Worm (Caenorhabditis elegans) whole organism, L1 larva: Measurements from ENCODE around the gene srz-70.
A peak's percentile ranks its signal among the peaks of the same experiment; 100 is the strongest.

Experiments used
- Y116A8C.19 ChIP-seq: sonication (generic microtip); optimal IDR thresholded peaks from 2 replicates; lab custom pipeline; 2016; ENCODE audit warnings: missing compliant biosample characterization, missing genetic modification characterization, borderline replicate concordance
- aha-1 ChIP-seq: fragments of 150-350 bp; optimal IDR thresholded peaks from 2 replicates; lab custom pipeline; 2014; ENCODE audit warnings: missing biosample characterization, missing genetic modification characterization
- alr-1 ChIP-seq: fragments of 200-800 bp; sonication (Bioruptor generic); optimal IDR thresholded peaks from 2 replicates; lab custom pipeline; 2018; ENCODE audit warnings: borderline replicate concordance, mild to moderate bottlenecking, missing genetic modification characterization, missing compliant biosample characterization
- blmp-1 ChIP-seq: fragments of 150-350 bp; optimal IDR thresholded peaks from 2 replicates; lab custom pipeline; 2014; ENCODE audit warnings: missing biosample characterization, missing genetic modification characterization
- ceh-63 ChIP-seq: fragments of 200-800 bp; sonication (Bioruptor generic); optimal IDR thresholded peaks from 2 replicates; lab custom pipeline; 2018; ENCODE audit warnings: mild to moderate bottlenecking, missing genetic modification characterization, missing compliant biosample characterization
- ceh-8 ChIP-seq: fragments of 200-800 bp; sonication (Bioruptor generic); optimal IDR thresholded peaks from 2 replicates; lab custom pipeline; 2018; ENCODE audit warnings: mild to moderate bottlenecking, missing genetic modification characterization, moderate library complexity, missing compliant biosample characterization
- ces-1 ChIP-seq: fragments of 150-350 bp; optimal IDR thresholded peaks from 2 replicates; lab custom pipeline; 2014; ENCODE audit warnings: missing biosample characterization, missing genetic modification reagents, missing genetic modification characterization
- dpl-1 ChIP-seq, 3 experiments: fragments of 150-350 bp in 2 of 3; sonication (generic microtip) in 1 of 3; optimal IDR thresholded peaks; 2 replicates each; lab custom pipeline; 2014 to 2017; ENCODE audit warnings: missing biosample characterization in 3 of 3, missing genetic modification characterization in 3 of 3, missing genetic modification reagents in 3 of 3
- dsc-1 ChIP-seq: sonication (generic microtip); optimal IDR thresholded peaks from 2 replicates; lab custom pipeline; 2016; ENCODE audit warnings: mild to moderate bottlenecking, missing genetic modification characterization, missing compliant biosample characterization
- efl-1 ChIP-seq, 4 experiments: fragments of 150-350 bp; optimal IDR thresholded peaks in 3 of 4; peaks in 1 of 4; 1 replicate in 1 of 4; 2 replicates in 3 of 4; lab custom pipeline; 2014; ENCODE audit warnings: missing biosample characterization in 2 of 4, missing genetic modification characterization in 2 of 4, missing genetic modification reagents in 2 of 4
- egl-13 ChIP-seq: sonication (generic microtip); optimal IDR thresholded peaks from 2 replicates; lab custom pipeline; 2016; ENCODE audit warnings: missing genotype, missing genetic modification reagents, missing genetic modification characterization, missing compliant biosample characterization
- egl-27 ChIP-seq, 2 experiments: fragments of 150-350 bp in 1 of 2; sonication (generic microtip); optimal IDR thresholded peaks; 3 replicates each; lab custom pipeline; 2017 to 2018; ENCODE audit warnings: missing biosample characterization in 2 of 2, missing genetic modification characterization in 2 of 2, missing genetic modification reagents in 2 of 2
- fkh-10 ChIP-seq: sonication (generic microtip); optimal IDR thresholded peaks from 2 replicates; lab custom pipeline; 2017; ENCODE audit warnings: missing biosample characterization, missing genetic modification reagents, missing genetic modification characterization
- fkh-4 ChIP-seq: sonication (generic microtip); optimal IDR thresholded peaks from 2 replicates; lab custom pipeline; 2016; ENCODE audit warnings: missing compliant biosample characterization, missing genetic modification characterization, borderline replicate concordance
- fos-1 ChIP-seq: fragments of 150-350 bp; optimal IDR thresholded peaks from 2 replicates; lab custom pipeline; 2014; ENCODE audit warnings: missing biosample characterization, missing genetic modification characterization
- hpl-2 ChIP-seq: fragments of 150-350 bp; optimal IDR thresholded peaks from 2 replicates; lab custom pipeline; 2014; ENCODE audit warnings: missing biosample characterization, missing genetic modification reagents, missing genetic modification characterization
- lir-3 ChIP-seq: sonication (generic microtip); optimal IDR thresholded peaks from 2 replicates; lab custom pipeline; 2016; ENCODE audit warnings: mild to moderate bottlenecking, missing genetic modification characterization, moderate library complexity, missing compliant biosample characterization; ENCODE audit not compliant: poor library complexity
- mef-2 ChIP-seq: fragments of 150-350 bp; optimal IDR thresholded peaks from 2 replicates; lab custom pipeline; 2014; ENCODE audit warnings: missing biosample characterization, missing genetic modification characterization
- nhr-12 ChIP-seq: sonication (generic microtip); optimal IDR thresholded peaks from 2 replicates; lab custom pipeline; 2017; ENCODE audit warnings: missing biosample characterization, missing genetic modification characterization
- nhr-19 ChIP-seq: fragments of 200-800 bp; sonication (Bioruptor generic); conservative IDR thresholded peaks from 2 replicates; pipeline ENCODE4 v1.3.6; 2022; ENCODE audit warnings: missing genetic modification characterization, missing compliant biosample characterization
- nhr-47 ChIP-seq: sonication (generic microtip); optimal IDR thresholded peaks from 2 replicates; lab custom pipeline; 2016; ENCODE audit warnings: mild to moderate bottlenecking, missing genetic modification characterization, moderate library complexity, missing compliant biosample characterization
- nhr-71 ChIP-seq: sonication (generic microtip); optimal IDR thresholded peaks from 2 replicates; lab custom pipeline; 2016; ENCODE audit warnings: mild to moderate bottlenecking, missing genetic modification characterization, moderate library complexity, missing compliant biosample characterization
- nhr-76 ChIP-seq: sonication (generic microtip); optimal IDR thresholded peaks from 2 replicates; lab custom pipeline; 2017; ENCODE audit warnings: missing biosample characterization, missing genetic modification characterization
- nhr-84 ChIP-seq: sonication (generic microtip); optimal IDR thresholded peaks from 2 replicates; lab custom pipeline; 2017; ENCODE audit warnings: missing biosample characterization, missing genetic modification characterization
- nhr-90 ChIP-seq: sonication (generic microtip); optimal IDR thresholded peaks from 2 replicates; lab custom pipeline; 2016; ENCODE audit warnings: mild to moderate bottlenecking, missing genetic modification characterization, missing compliant biosample characterization; ENCODE audit not compliant: poor library complexity
- pax-3 ChIP-seq: fragments of 200-800 bp; sonication (Bioruptor generic); optimal IDR thresholded peaks from 2 replicates; lab custom pipeline; 2018; ENCODE audit warnings: mild to moderate bottlenecking, missing genetic modification characterization, moderate library complexity, missing compliant biosample characterization
- pqm-1 ChIP-seq: sonication (generic microtip); optimal IDR thresholded peaks from 3 replicates; lab custom pipeline; 2017; ENCODE audit warnings: missing biosample characterization, missing genetic modification characterization
- snpc-4 ChIP-seq: fragments of 150-350 bp; optimal IDR thresholded peaks from 2 replicates; lab custom pipeline; 2014; ENCODE audit warnings: missing biosample characterization, missing genetic modification characterization
- sup-37 ChIP-seq: fragments of 200-800 bp; sonication (Bioruptor generic); optimal IDR thresholded peaks from 2 replicates; lab custom pipeline; 2018; ENCODE audit warnings: mild to moderate bottlenecking, missing genetic modification characterization, missing compliant biosample characterization
- tbx-2 ChIP-seq: sonication (generic microtip); optimal IDR thresholded peaks from 2 replicates; lab custom pipeline; 2016; ENCODE audit warnings: missing genetic modification characterization, missing compliant biosample characterization
- unc-130 ChIP-seq: fragments of 150-350 bp; optimal IDR thresholded peaks from 2 replicates; lab custom pipeline; 2017; ENCODE audit warnings: missing biosample characterization, missing genetic modification characterization, inconsistent platforms
- unc-86 ChIP-seq: sonication (generic microtip); optimal IDR thresholded peaks from 2 replicates; lab custom pipeline; 2016; ENCODE audit warnings: missing genetic modification characterization, missing compliant biosample characterization
- unc-98 ChIP-seq: fragments of 200-800 bp; sonication (Bioruptor generic); IDR thresholded peaks from 2 replicates; pipeline ENCODE4 v1.3.6; 2022; ENCODE audit warnings: missing genetic modification characterization, missing compliant biosample characterization
- xbp-1 ChIP-seq: sonication (generic microtip); optimal IDR thresholded peaks from 2 replicates; lab custom pipeline; 2016; ENCODE audit warnings: missing genetic modification characterization, missing compliant biosample characterization
- zag-1 ChIP-seq: fragments of 150-350 bp; optimal IDR thresholded peaks from 2 replicates; lab custom pipeline; 2014; ENCODE audit warnings: missing biosample characterization, missing genetic modification characterization
- ztf-4 ChIP-seq: fragments of 150-350 bp; optimal IDR thresholded peaks from 2 replicates; lab custom pipeline; 2014; ENCODE audit warnings: missing biosample characterization, missing genetic modification characterization

Gene srz-70

DNA sequence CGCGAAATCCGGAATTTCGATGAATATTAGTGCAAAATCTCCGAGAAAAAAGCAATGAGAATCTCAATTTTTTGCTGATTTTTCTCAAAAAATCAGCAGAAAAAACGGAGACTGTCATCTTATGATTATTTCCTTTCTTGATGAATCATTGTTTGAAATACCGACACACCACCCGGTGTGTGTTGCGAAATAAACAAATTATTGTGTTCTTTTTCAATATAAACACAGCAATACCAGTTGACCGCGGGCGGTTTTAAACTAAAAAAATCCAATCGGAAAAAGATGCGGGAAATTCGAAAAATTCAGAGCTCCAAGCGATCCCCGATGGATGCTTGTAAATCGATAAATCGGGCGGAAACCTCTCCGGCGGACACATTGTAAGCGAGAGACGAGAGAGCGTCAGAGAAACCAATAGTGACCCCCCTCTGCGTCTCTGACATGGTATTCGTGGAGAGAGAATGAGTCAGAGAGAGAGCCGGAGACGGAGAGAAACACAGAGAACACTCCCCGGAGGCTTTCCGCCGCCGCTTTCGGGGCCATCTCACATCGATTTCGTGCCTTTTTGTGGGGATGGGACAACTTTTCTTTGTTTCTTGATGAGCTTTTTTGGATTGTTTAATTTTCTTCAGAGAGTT, 36.7 kb upstream of the srz-70 start (continued):
- TF ChIP-seq blmp-1 (tag; lab: Kevin White, UChicago) = peak; percentile 41

DNA sequence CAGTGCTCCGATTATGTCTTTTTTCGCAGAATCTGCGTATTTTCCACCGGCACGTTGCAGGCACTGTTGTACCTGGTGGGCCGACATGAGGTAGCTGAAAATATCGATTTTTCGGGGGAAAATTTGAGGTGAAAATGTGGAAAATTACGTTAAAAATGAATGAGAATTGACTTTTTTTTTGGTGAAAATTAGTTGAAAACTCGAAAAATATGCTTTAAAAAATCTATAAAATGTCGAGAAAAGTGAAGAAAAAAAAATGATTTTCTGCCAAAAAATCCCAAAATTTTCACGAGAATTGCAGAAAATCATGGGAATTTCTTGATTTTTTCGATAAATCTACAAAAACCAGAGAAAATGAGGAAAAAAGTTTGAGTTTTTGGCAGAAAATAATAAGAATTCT, 35.7 kb upstream of the srz-70 start, which contains the start of gene tsg-101:
Gene tsg-101 (minus strand): TSS at position 101 of the 400 bp plus-strand sequence.
- TF ChIP-seq alr-1 = no peak
- TF ChIP-seq unc-98 (GFP tag; lab: Robert Waterston, UW) = no peak
- TF ChIP-seq egl-13 = no peak
- no peak for TF ChIP-seq dpl-1 (GFP tag; optimal IDR thresholded peaks at IDR 0.05; lab: Kevin White, UChicago)
- no peak for TF ChIP-seq nhr-19 (GFP tag; lab: Robert Waterston, UW)
- TF ChIP-seq nhr-84 (tag; lab: Kevin White, UChicago) = no peak
- TF ChIP-seq Y116A8C.19 (tag; lab: Kevin White, UChicago) = no peak
- TF ChIP-seq unc-86 (tag; lab: Kevin White, UChicago) = no peak
- no peak for TF ChIP-seq nhr-90
- TF ChIP-seq fos-1 = no peak
- no peak for TF ChIP-seq snpc-4
- no peak for TF ChIP-seq egl-27 (tag; optimal IDR thresholded peaks at IDR 0.05; lab: Kevin White, UChicago)
- TF ChIP-seq lir-3 = no peak
- TF ChIP-seq dsc-1 = no peak
- no peak for TF ChIP-seq sup-37
- no peak for TF ChIP-seq hpl-2 (GFP tag; lab: Kevin White, UChicago)
- TF ChIP-seq, all 84 proteins: peak for 0

DNA sequence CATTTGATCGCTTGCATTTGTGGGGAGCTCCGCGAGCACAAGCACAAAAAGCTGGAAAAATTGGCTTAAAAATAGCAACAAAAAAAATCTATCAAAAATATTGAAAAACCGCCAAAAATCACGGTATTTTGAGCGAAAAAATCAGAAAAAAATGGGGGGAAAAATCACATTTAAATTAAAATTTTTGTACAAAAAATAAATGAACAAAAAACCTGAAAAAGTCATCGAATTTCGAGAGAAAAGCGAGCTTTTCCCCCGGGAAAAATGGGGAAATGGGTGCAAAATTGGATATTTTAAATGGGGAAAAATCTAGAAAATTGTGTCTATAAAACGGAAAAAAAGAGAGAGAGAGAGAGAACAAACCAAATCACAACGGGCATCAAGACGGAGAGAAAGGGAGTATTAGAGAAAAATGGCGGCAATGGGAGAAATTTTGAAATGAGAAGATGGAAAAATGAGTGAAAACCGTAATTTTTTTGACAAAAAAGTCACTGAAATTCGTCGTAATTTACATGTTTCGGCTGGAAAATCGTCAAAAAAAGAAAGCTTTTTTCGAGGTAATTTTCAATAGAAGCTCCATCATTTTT, 30.8 kb upstream of the srz-70 start, which contains the start of gene ced-10:
Gene ced-10 (minus strand): TSS at position 51 of the 587 bp plus-strand sequence.
- TF ChIP-seq nhr-47 = no peak
- peak in 1 of 2 experiments; percentile 3 for TF ChIP-seq efl-1 (optimal IDR thresholded peaks at IDR 0.05; lab: Kevin White, UChicago)
- peak; percentile 21 to 93 for TF ChIP-seq efl-1 (GFP tag; optimal IDR thresholded peaks at IDR 0.05 in 1 of 2; lab: Kevin White, UChicago)
- no peak for TF ChIP-seq unc-130 (tag; lab: Kevin White, UChicago)
- peak in 2 of 3 experiments; percentile 1 to 10 for TF ChIP-seq dpl-1 (GFP tag; optimal IDR thresholded peaks at IDR 0.05; lab: Kevin White, UChicago)
- no peak for TF ChIP-seq unc-86 (tag; lab: Kevin White, UChicago)
- no peak for TF ChIP-seq fkh-10 (GFP tag; lab: Kevin White, UChicago)
- TF ChIP-seq fkh-4 (tag; lab: Kevin White, UChicago) = no peak
- TF ChIP-seq fos-1 = no peak

DNA sequence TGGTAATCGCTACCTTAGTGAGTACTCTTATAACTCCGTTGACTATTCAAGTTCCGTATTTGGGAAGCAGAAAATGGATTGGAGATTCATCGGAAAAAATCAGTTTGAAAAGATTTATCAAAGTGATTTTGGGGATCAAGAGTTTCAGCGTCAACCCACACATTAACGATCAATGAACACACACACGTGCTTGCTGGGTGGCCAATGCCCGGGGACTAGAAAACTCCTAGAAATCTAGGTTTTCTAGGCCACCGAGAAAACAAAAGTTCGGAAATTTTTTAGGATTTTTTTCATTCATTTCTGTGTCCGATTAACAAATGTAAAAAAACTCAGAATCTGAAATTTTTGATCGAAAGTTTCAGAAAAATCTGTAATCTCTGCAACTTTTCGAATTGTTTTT, 27.1 kb upstream of the srz-70 start:
- TF ChIP-seq ceh-8 (no peak), efl-1 (optimal IDR thresholded peaks at IDR 0.05; lab: Kevin White, UChicago) (peak in 1 of 2 experiments; percentile 11), efl-1 (GFP tag; optimal IDR thresholded peaks at IDR 0.05 in 1 of 2; lab: Kevin White, UChicago) (peak in 1 of 2 experiments; percentile 61), ceh-63 (GFP tag; lab: Kevin White, UChicago) (no peak), nhr-19 (GFP tag; lab: Robert Waterston, UW) (0 out of 2 replicates have a peak, but pooled peaks have one; percentile 20)

DNA sequence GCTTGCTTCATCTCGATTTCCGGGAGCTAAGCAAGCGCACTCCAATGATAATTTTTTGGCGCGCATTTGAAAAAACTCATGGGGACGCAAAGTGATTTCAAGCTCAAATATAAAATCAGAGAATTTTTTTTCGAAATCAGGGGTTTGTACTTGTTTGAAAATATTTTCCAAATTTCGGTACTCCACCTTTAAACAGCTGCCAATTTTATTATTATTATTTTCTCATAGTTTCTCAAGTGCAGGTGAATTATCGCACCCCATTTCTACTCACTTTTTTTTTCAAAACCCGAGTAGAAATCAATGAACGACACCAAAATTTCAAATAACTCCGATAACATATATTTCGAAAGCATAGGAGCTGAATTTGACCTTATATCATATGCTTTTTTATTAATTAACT, 25.3 kb upstream of the srz-70 start, which contains the start of gene srz-83:
Gene srz-83 (plus strand): TSS at position 301 of the 400 bp plus-strand sequence.
- TF ChIP-seq lir-3 (no peak), mef-2 (tag; lab: Kevin White, UChicago) (no peak), nhr-71 (tag; lab: Kevin White, UChicago) (no peak), aha-1 (tag; lab: Kevin White, UChicago) (no peak), nhr-19 (GFP tag; lab: Robert Waterston, UW) (no peak), nhr-76 (tag; lab: Kevin White, UChicago) (no peak), pqm-1 (tag; lab: Kevin White, UChicago) (no peak), zag-1 (tag; lab: Kevin White, UChicago) (no peak), ces-1 (no peak), pax-3 (tag; lab: Kevin White, UChicago) (no peak), xbp-1 (no peak), nhr-12 (tag; lab: Kevin White, UChicago) (no peak), tbx-2 (tag; lab: Kevin White, UChicago) (no peak), ztf-4 (tag; lab: Kevin White, UChicago) (no peak), fos-1 (no peak), egl-13 (no peak)
